Fruit fly (Drosophila melanogaster): ENCODE measurements around the gene CG46394.

CG46394 gene

DNA sequence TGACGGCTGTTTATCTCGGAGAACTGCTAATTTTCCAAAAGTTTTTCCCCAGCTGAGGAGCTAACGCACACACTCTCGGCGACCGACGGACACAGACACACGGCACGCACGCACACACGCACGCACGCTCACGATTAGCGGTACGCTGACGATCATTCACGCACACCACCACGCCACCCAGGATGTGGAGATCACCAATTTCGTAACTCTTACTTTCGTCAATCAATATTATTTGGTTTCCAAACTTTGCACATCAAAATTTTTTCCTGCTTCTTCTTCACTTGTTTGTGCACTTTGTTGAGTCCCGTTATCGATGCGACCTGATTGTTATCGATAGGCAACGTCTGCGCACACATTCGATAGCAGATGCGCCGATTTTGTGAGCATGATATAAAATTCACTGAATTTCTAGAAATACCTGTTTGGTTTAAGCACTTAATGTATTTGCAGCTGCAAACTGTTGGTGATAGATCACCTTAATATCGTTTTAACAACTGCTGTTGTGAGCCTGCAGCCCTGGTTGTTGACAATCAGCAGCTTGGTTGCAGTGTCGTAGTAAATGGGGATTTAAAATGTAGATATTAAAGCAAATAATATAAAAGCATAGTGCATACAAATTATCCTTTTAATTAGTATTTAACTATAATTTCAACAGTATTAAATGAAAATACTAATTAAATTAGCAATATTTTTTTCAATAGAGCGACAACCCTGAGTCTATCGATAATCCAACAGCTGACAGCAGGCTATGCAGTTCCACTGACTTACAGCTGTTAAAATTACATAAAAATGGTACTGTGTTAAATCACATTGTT is 38.0 kb upstream of the CG46394 start, which contains the start of the genes CG7394 and Mob2 (continued):
- TF ChIP-seq NfI (GFP tag; optimal IDR thresholded peaks at IDR 0.05): peak; percentile 83
- TF ChIP-seq run (tag; optimal IDR thresholded peaks at IDR 0.05): no peak
- peak; percentile 83 for TF ChIP-seq Awh (GFP tag; IDR thresholded peaks at IDR 0.05)
- TF ChIP-seq Gsc (GFP tag; IDR thresholded peaks at IDR 0.05): no peak; the same call in 1 of the 2 replicates
- TF ChIP-seq unc-4 (GFP tag; IDR thresholded peaks at IDR 0.05; ENCODE audit: partially characterized antibody): peak; percentile 87
- TF ChIP-seq otp (GFP tag; IDR thresholded peaks at IDR 0.05): peak; percentile 79; the same call in 2 of the 3 replicates
- TF ChIP-seq CG31441 (GFP tag; IDR thresholded peaks at IDR 0.05): peak; percentile 84
- TF ChIP-seq CG7271 (tag; optimal IDR thresholded peaks at IDR 0.05): peak; percentile 68
- TF ChIP-seq sob (GFP tag; IDR thresholded peaks at IDR 0.05): peak; percentile 93
- TF ChIP-seq gfzf (GFP tag; optimal IDR thresholded peaks at IDR 0.05): peak; percentile 42
- peak; percentile 83 for TF ChIP-seq CG15601 (tag; optimal IDR thresholded peaks at IDR 0.05)
- peak; percentile 64 for TF ChIP-seq eyg (GFP tag; optimal IDR thresholded peaks at IDR 0.05)
- peak; percentile 7 for TF ChIP-seq pfk (GFP tag; optimal IDR thresholded peaks at IDR 0.05)
- TF ChIP-seq CG15269 (tag; optimal IDR thresholded peaks at IDR 0.05): peak; percentile 93
- TF ChIP-seq CG17612 (GFP tag; IDR thresholded peaks at IDR 0.05): peak; percentile 84
- peak; percentile 12 for TF ChIP-seq CG15479 (GFP tag; optimal IDR thresholded peaks at IDR 0.05)
- TF ChIP-seq Xbp1 (GFP tag; optimal IDR thresholded peaks at IDR 0.05): peak; percentile 94
- peak; percentile 81 for TF ChIP-seq MBD-R2 (GFP tag; IDR thresholded peaks at IDR 0.05)
- no peak for TF ChIP-seq ab (GFP tag; optimal IDR thresholded peaks at IDR 0.05)
- peak; percentile 65 for TF ChIP-seq gsb-n (tag; optimal IDR thresholded peaks at IDR 0.05)
- TF ChIP-seq Hand (GFP tag; optimal IDR thresholded peaks at IDR 0.05): peak; percentile 47
- TF ChIP-seq CG7963 (GFP tag; IDR thresholded peaks at IDR 0.05; ENCODE audit: partially characterized antibody): peak; percentile 53; the same call in 1 of the 3 replicates
- peak; percentile 72 for TF ChIP-seq CG6813 (GFP tag; optimal IDR thresholded peaks at IDR 0.05)
- TF ChIP-seq Hey (tag; optimal IDR thresholded peaks at IDR 0.05): peak; percentile 67
- TF ChIP-seq Fer3 (tag; optimal IDR thresholded peaks at IDR 0.05): peak; percentile 86
- TF ChIP-seq CG6689 (GFP tag; IDR thresholded peaks at IDR 0.05): peak; percentile 90
- no peak for TF ChIP-seq CkIIα-i1 (GFP tag; IDR thresholded peaks at IDR 0.05)
- peak; percentile 77 for TF ChIP-seq CG33213 (GFP tag; optimal IDR thresholded peaks at IDR 0.05)
- peak; percentile 91 for TF ChIP-seq cg (GFP tag; optimal IDR thresholded peaks at IDR 0.05)
- TF ChIP-seq pho (GFP tag; optimal IDR thresholded peaks at IDR 0.05): peak; percentile 87
- peak; percentile 94 for TF ChIP-seq CG32532 (GFP tag; IDR thresholded peaks at IDR 0.05)
- TF ChIP-seq CG15696 (tag; optimal IDR thresholded peaks at IDR 0.05): peak; percentile 84
- peak; percentile 57 for TF ChIP-seq pb (GFP tag; optimal IDR thresholded peaks at IDR 0.05)
- peak; percentile 86 for TF ChIP-seq CG9215 (GFP tag; IDR thresholded peaks at IDR 0.05)
- TF ChIP-seq CG3163 (GFP tag; optimal IDR thresholded peaks at IDR 0.05): peak; percentile 66
- no peak for TF ChIP-seq hth (optimal IDR thresholded peaks at IDR 0.05)
- no peak for TF ChIP-seq fru (optimal IDR thresholded peaks at IDR 0.05)
- peak; percentile 74 for TF ChIP-seq gcm (GFP tag; optimal IDR thresholded peaks at IDR 0.05)
- peak; percentile 87 for TF ChIP-seq CG4854 (GFP tag; optimal IDR thresholded peaks at IDR 0.05)
- peak; percentile 45 for TF ChIP-seq gt (GFP tag; IDR thresholded peaks at IDR 0.05)
- peak; percentile 90 for TF ChIP-seq fd3F (GFP tag; optimal IDR thresholded peaks at IDR 0.05)
- TF ChIP-seq CG7928 (GFP tag; optimal IDR thresholded peaks at IDR 0.05): peak; percentile 94
- TF ChIP-seq Nf-YA (GFP tag; IDR thresholded peaks at IDR 0.05): peak; percentile 76
- no peak for TF ChIP-seq CG8478 (optimal IDR thresholded peaks at IDR 0.05)
- TF ChIP-seq grn (GFP tag; optimal IDR thresholded peaks at IDR 0.05): peak; percentile 61
- peak; percentile 64 for TF ChIP-seq Side (GFP tag; optimal IDR thresholded peaks at IDR 0.05)
- TF ChIP-seq Poxn (GFP tag; IDR thresholded peaks at IDR 0.05): peak; percentile 79
- TF ChIP-seq B-H2 (GFP tag; optimal IDR thresholded peaks at IDR 0.05): peak; percentile 86
- peak; percentile 63 for TF ChIP-seq CG4360 (GFP tag; IDR thresholded peaks at IDR 0.05)
- peak; percentile 90 for TF ChIP-seq Meics (GFP tag; optimal IDR thresholded peaks at IDR 0.05)

Measured in whole organism, embryonic.